Worm (Caenorhabditis elegans): Measurements from ENCODE around the gene C41H7.9.

The C41H7.9 gene

DNA sequence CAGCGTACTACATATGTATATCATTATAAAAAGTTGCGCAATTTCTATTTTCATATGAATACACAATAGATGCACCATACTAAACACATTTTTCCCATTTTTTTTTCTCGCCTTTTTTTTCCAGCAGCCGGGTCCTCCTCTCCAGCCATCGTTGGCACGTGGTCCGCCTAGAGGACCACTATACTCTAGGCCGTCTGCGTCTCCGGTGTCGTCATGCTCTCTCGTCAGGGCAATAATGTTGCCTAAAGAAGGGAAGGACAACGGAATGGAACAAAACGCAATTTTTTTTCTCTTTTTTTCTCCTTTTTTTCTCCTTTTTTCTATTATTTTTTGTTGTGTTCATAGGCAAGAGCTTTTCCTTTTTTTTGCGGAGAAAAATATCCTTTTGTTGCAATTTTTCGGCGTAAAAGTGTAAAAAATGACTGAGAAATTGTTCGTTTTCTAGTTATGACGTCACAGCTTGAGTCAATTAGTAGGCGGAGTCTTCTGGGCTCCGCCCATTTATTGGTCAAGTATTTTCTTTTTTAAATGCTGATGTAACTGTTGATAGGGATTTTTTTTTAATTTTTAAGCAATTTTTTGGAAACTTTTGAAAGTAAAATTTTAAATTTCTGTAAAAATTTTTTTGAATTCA is 49.4 kb downstream of the C41H7.9 start:
- TF ChIP-seq ztf-4 (tag; optimal IDR thresholded peaks at IDR 0.05): no peak
- TF ChIP-seq mdl-1 (tag; optimal IDR thresholded peaks at IDR 0.05): peak; percentile 91
- TF ChIP-seq lin-39 (tag; optimal IDR thresholded peaks at IDR 0.05): peak; percentile 62
- no peak for TF ChIP-seq ztf-11 (tag; optimal IDR thresholded peaks at IDR 0.05)
- no peak for TF ChIP-seq eor-1 (tag; optimal IDR thresholded peaks at IDR 0.05)
- TF ChIP-seq skn-1 (tag; optimal IDR thresholded peaks at IDR 0.05): peak; percentile 47
- TF ChIP-seq hmg-11 (tag; optimal IDR thresholded peaks at IDR 0.05): peak; percentile 66
- TF ChIP-seq lin-15B (tag; optimal IDR thresholded peaks at IDR 0.05): peak; percentile 21
- no peak for TF ChIP-seq ama-1 (optimal IDR thresholded peaks at IDR 0.05)
- TF ChIP-seq fkh-10 (GFP tag; optimal IDR thresholded peaks at IDR 0.05): peak; percentile 77
- no peak for TF ChIP-seq elt-1 (tag; optimal IDR thresholded peaks at IDR 0.05)
- no peak for TF ChIP-seq nhr-12 (tag; optimal IDR thresholded peaks at IDR 0.05)
- TF ChIP-seq pqm-1 (tag; optimal IDR thresholded peaks at IDR 0.05): no peak
- TF ChIP-seq nhr-67 (tag; optimal IDR thresholded peaks at IDR 0.05): no peak
- TF ChIP-seq lsy-12 (tag; optimal IDR thresholded peaks at IDR 0.05): no peak
- TF ChIP-seq nhr-25 (tag; optimal IDR thresholded peaks at IDR 0.05): no peak

Measured in whole organism, L3 larva.